Fruit fly (Drosophila melanogaster) whole organism, prepupa: ENCODE results near the gene Son.

ENCODE experiments used
- Blimp-1 ChIP-seq: fragments of 200-800 bp; sonication (Bioruptor generic); optimal IDR thresholded peaks from 3 replicates; lab custom pipeline; 2017; ENCODE audit warnings: missing biosample characterization, missing genetic modification characterization, mild to moderate bottlenecking, moderate library complexity, missing genetic modification reagents
- CG10669 ChIP-seq: fragments of 200-800 bp; sonication (Bioruptor generic); optimal IDR thresholded peaks from 3 replicates; lab custom pipeline; 2018; ENCODE audit warnings: missing biosample characterization, mild to moderate bottlenecking, missing genetic modification characterization, moderate library complexity
- CG11294 ChIP-seq: fragments of 200-800 bp; sonication (Bioruptor generic); IDR thresholded peaks from 2 replicates; pipeline ENCODE4 v1.3.6; 2022; ENCODE audit warnings: missing biosample characterization, missing genetic modification characterization
- CG11762 ChIP-seq: fragments of 200-800 bp; sonication (Bioruptor generic); optimal IDR thresholded peaks from 3 replicates; lab custom pipeline; 2016; ENCODE audit warnings: missing biosample characterization, missing genetic modification characterization; ENCODE audit not compliant: insufficient read depth
- CG11902 ChIP-seq: fragments of 200-800 bp; sonication (Bioruptor generic); optimal IDR thresholded peaks from 3 replicates; lab custom pipeline; 2016; ENCODE audit warnings: missing biosample characterization, missing genetic modification characterization
- CG15336 ChIP-seq: fragments of 200-800 bp; sonication (Bioruptor generic); IDR thresholded peaks from 2 replicates; pipeline ENCODE4 v1.3.6; 2022; ENCODE audit warnings: missing biosample characterization, missing genetic modification characterization
- CG1621 ChIP-seq: fragments of 200-800 bp; sonication (Bioruptor generic); optimal IDR thresholded peaks from 3 replicates; lab custom pipeline; 2018; ENCODE audit warnings: missing biosample characterization, mild to moderate bottlenecking, missing genetic modification characterization
- CG16779 ChIP-seq: fragments of 200-800 bp; sonication (Bioruptor generic); optimal IDR thresholded peaks from 3 replicates; lab custom pipeline; 2017; ENCODE audit warnings: missing biosample characterization, mild to moderate bottlenecking, missing genetic modification characterization
- CG3032 ChIP-seq: fragments of 200-800 bp; optimal IDR thresholded peaks from 2 replicates; lab custom pipeline; 2019; ENCODE audit warnings: missing biosample characterization, mild to moderate bottlenecking, missing genetic modification characterization, moderate library complexity
- CG31627 ChIP-seq: fragments of 200-800 bp; sonication (Bioruptor generic); optimal IDR thresholded peaks from 3 replicates; lab custom pipeline; 2016; ENCODE audit warnings: missing biosample characterization, missing genetic modification characterization
- CG32006 ChIP-seq: fragments of 200-800 bp; sonication (Bioruptor generic); optimal IDR thresholded peaks from 3 replicates; lab custom pipeline; 2017; ENCODE audit warnings: missing biosample characterization, mild to moderate bottlenecking, missing genetic modification characterization
- CG34406 ChIP-seq: fragments of 200-800 bp; sonication (Bioruptor generic); optimal IDR thresholded peaks from 3 replicates; lab custom pipeline; 2016; ENCODE audit warnings: missing biosample characterization, missing genetic modification characterization
- CG3919 ChIP-seq: fragments of 200-800 bp; sonication (Bioruptor generic); optimal IDR thresholded peaks from 3 replicates; lab custom pipeline; 2016; ENCODE audit warnings: missing biosample characterization, missing genetic modification characterization
- CG6163 ChIP-seq: fragments of 200-800 bp; sonication (Bioruptor generic); IDR thresholded peaks from 3 replicates; pipeline ENCODE4 v1.3.6; 2022; ENCODE audit warnings: missing biosample characterization, missing genetic modification characterization
- CG6854 ChIP-seq: fragments of 200-800 bp; sonication (Bioruptor generic); optimal IDR thresholded peaks from 2 replicates; lab custom pipeline; 2017; ENCODE audit warnings: missing biosample characterization, mild to moderate bottlenecking, missing genetic modification characterization
- CG7368 ChIP-seq: fragments of 200-800 bp; sonication (Bioruptor generic); optimal IDR thresholded peaks from 3 replicates; lab custom pipeline; 2016; ENCODE audit warnings: missing biosample characterization, missing genetic modification characterization
- CG8119 ChIP-seq: fragments of 200-800 bp; sonication (Bioruptor generic); IDR thresholded peaks from 3 replicates; pipeline ENCODE4 v1.3.6; 2022; ENCODE audit warnings: missing biosample characterization, missing genetic modification characterization
- CG8319 ChIP-seq: fragments of 200-800 bp; sonication (Bioruptor generic); optimal IDR thresholded peaks from 3 replicates; lab custom pipeline; 2016; ENCODE audit warnings: missing biosample characterization, missing genetic modification characterization
- CG9139 ChIP-seq: fragments of 200-800 bp; sonication (Bioruptor generic); optimal IDR thresholded peaks from 3 replicates; lab custom pipeline; 2017; ENCODE audit warnings: missing biosample characterization, mild to moderate bottlenecking, missing genetic modification characterization
- Eip75B ChIP-seq: fragments of 200-800 bp; sonication (Bioruptor generic); optimal IDR thresholded peaks from 3 replicates; lab custom pipeline; 2016; ENCODE audit warnings: missing biosample characterization, missing genetic modification characterization
- Eip78C ChIP-seq: fragments of 200-800 bp; sonication (Bioruptor generic); peaks from one replicate; lab custom pipeline; 2016; ENCODE audit warnings: missing biosample characterization, missing genetic modification characterization
- Eip93F ChIP-seq: fragments of 200-800 bp; sonication (Bioruptor generic); optimal IDR thresholded peaks from 2 replicates; lab custom pipeline; 2016; ENCODE audit warnings: missing biosample characterization, mild to moderate bottlenecking, missing genetic modification characterization
- Ets21C ChIP-seq: fragments of 200-800 bp; sonication (Bioruptor generic); optimal IDR thresholded peaks from 3 replicates; lab custom pipeline; 2016; ENCODE audit warnings: missing biosample characterization, missing genetic modification characterization
- Ets96B ChIP-seq: fragments of 200-800 bp; optimal IDR thresholded peaks from 2 replicates; lab custom pipeline; 2019; ENCODE audit warnings: missing biosample characterization, mild to moderate bottlenecking, missing genetic modification characterization, moderate library complexity
- Gug ChIP-seq: fragments of 200-800 bp; sonication (Bioruptor generic); IDR thresholded peaks from 2 replicates; pipeline ENCODE4 v1.3.6; 2022; ENCODE audit warnings: missing biosample characterization, missing genetic modification characterization
- Hr38 ChIP-seq: sonication (Bioruptor generic); optimal IDR thresholded peaks from 2 replicates; lab custom pipeline; 2016; ENCODE audit warnings: missing biosample characterization, missing genetic modification characterization
- Hr39 ChIP-seq: fragments of 200-800 bp; sonication (Bioruptor generic); optimal IDR thresholded peaks from 2 replicates; lab custom pipeline; 2016; ENCODE audit warnings: missing biosample characterization, missing genetic modification characterization
- Hr4 ChIP-seq: fragments of 200-800 bp; sonication (Bioruptor generic); optimal IDR thresholded peaks from 3 replicates; lab custom pipeline; 2016; ENCODE audit warnings: missing biosample characterization, missing genetic modification characterization
- Met ChIP-seq: fragments of 200-800 bp; sonication (Bioruptor generic); optimal IDR thresholded peaks from 3 replicates; lab custom pipeline; 2016; ENCODE audit warnings: missing biosample characterization, missing genetic modification characterization
- OdsH ChIP-seq: fragments of 200-800 bp; sonication (Bioruptor generic); optimal IDR thresholded peaks from 3 replicates; lab custom pipeline; 2016; ENCODE audit warnings: missing biosample characterization, missing genetic modification characterization
- Sox102F ChIP-seq: fragments of 200-800 bp; sonication (Bioruptor generic); optimal IDR thresholded peaks from 2 replicates; lab custom pipeline; 2016; ENCODE audit warnings: missing biosample characterization, mild to moderate bottlenecking, missing genetic modification characterization
- Sox14 ChIP-seq: fragments of 200-800 bp; sonication (Bioruptor generic); optimal IDR thresholded peaks from 3 replicates; lab custom pipeline; 2016; ENCODE audit warnings: missing biosample characterization, missing genetic modification characterization
- Sox15 ChIP-seq: fragments of 200-800 bp; sonication (Bioruptor generic); optimal IDR thresholded peaks from 3 replicates; lab custom pipeline; 2016; ENCODE audit warnings: missing biosample characterization, missing genetic modification characterization
- achi ChIP-seq: fragments of 200-800 bp; sonication (Bioruptor generic); optimal IDR thresholded peaks from 3 replicates; lab custom pipeline; 2016; ENCODE audit warnings: missing biosample characterization, missing genetic modification characterization
- acj6 ChIP-seq: fragments of 200-800 bp; sonication (Bioruptor generic); optimal IDR thresholded peaks from 3 replicates; lab custom pipeline; 2016; ENCODE audit warnings: missing biosample characterization, missing genetic modification characterization
- cyc ChIP-seq: fragments of 200-800 bp; sonication (Bioruptor generic); optimal IDR thresholded peaks from 3 replicates; lab custom pipeline; 2016; ENCODE audit warnings: missing biosample characterization, missing genetic modification characterization
- dsx ChIP-seq: fragments of 200-800 bp; optimal IDR thresholded peaks from 3 replicates; lab custom pipeline; 2019; ENCODE audit warnings: missing biosample characterization, mild to moderate bottlenecking, missing genetic modification characterization, moderate library complexity; ENCODE audit not compliant: poor library complexity, severe bottlenecking
- eg ChIP-seq: fragments of 200-800 bp; sonication (Bioruptor generic); IDR thresholded peaks from 3 replicates; pipeline ENCODE4 v1.3.6; 2022; ENCODE audit warnings: missing biosample characterization, missing genetic modification characterization
- esn ChIP-seq: fragments of 200-800 bp; sonication (Bioruptor generic); optimal IDR thresholded peaks from 2 replicates; lab custom pipeline; 2016; ENCODE audit warnings: missing biosample characterization, mild to moderate bottlenecking, missing genetic modification characterization, moderate library complexity
- fd59A ChIP-seq: fragments of 200-800 bp; sonication (Bioruptor generic); optimal IDR thresholded peaks from 2 replicates; lab custom pipeline; 2017; ENCODE audit warnings: missing biosample characterization, mild to moderate bottlenecking, missing genetic modification characterization, missing genetic modification reagents
- fd85E ChIP-seq: fragments of 200-800 bp; sonication (Bioruptor generic); optimal IDR thresholded peaks from 3 replicates; lab custom pipeline; 2016; ENCODE audit warnings: missing biosample characterization, missing genetic modification characterization
- fkh ChIP-seq: fragments of 200-800 bp; sonication (Bioruptor generic); optimal IDR thresholded peaks from 3 replicates; lab custom pipeline; 2017; ENCODE audit warnings: missing biosample characterization, mild to moderate bottlenecking, missing genetic modification characterization, moderate library complexity
- lz ChIP-seq: fragments of 200-800 bp; sonication (Bioruptor generic); optimal IDR thresholded peaks from 3 replicates; lab custom pipeline; 2016; ENCODE audit warnings: missing biosample characterization, missing genetic modification characterization
- pdm3 ChIP-seq: fragments of 200-800 bp; sonication (Bioruptor generic); optimal IDR thresholded peaks from 3 replicates; lab custom pipeline; 2016; ENCODE audit warnings: missing biosample characterization, missing genetic modification characterization
- spab ChIP-seq: fragments of 200-800 bp; sonication (Bioruptor generic); optimal IDR thresholded peaks from 2 replicates; lab custom pipeline; 2017; ENCODE audit warnings: missing biosample characterization, mild to moderate bottlenecking, missing genetic modification characterization, missing genetic modification reagents
- ss ChIP-seq, 2 experiments: fragments of 200-800 bp; sonication (Bioruptor generic); optimal IDR thresholded peaks; 2 replicates in 1 of 2; 3 replicates in 1 of 2; lab custom pipeline; 2017 to 2018; ENCODE audit warnings: mild to moderate bottlenecking in 2 of 2, missing biosample characterization in 2 of 2, missing genetic modification characterization in 2 of 2, moderate library complexity in 1 of 2
- topi ChIP-seq: fragments of 200-800 bp; sonication (Bioruptor generic); optimal IDR thresholded peaks from 3 replicates; lab custom pipeline; 2016; ENCODE audit warnings: missing biosample characterization, missing genetic modification characterization
- vri ChIP-seq: fragments of 200-800 bp; sonication (Bioruptor generic); optimal IDR thresholded peaks from 3 replicates; lab custom pipeline; 2016; ENCODE audit warnings: missing biosample characterization, mild to moderate bottlenecking, missing genetic modification characterization

Son gene

DNA sequence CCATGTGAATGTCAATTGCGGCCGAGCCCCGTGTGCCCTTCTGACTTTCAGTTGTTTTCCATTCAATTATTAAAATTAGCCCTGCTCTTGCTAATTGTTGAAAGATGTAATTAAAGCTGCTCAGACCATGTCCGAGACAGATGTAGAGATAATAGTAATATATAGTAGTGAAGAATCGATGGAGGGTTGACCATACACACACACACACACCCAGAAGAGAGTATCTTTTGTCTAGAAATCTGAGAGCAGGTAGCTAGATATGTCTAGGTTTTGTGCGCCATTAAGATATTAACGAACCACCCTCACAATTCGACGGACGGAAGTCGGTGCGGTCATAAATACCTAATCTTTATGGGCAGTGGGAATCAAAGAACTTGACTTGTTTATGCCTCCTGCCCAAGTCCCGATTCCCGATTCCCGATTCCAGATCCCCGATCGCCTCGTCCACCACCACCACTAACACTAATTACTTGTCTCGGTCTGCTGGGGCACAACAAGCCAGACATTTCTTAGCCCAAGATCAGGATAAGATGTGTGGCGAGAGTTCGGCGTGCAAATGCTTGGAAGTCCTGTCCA lies 26.7 kb downstream of the Son start:
- no peak for TF ChIP-seq esn (GFP tag; lab: Kevin White, UChicago)
- TF ChIP-seq Gug, result no peak
- no peak for TF ChIP-seq Eip75B (GFP tag; lab: Kevin White, UChicago)
- TF ChIP-seq Sox102F (GFP tag; lab: Kevin White, UChicago), result no peak
- TF ChIP-seq CG3032 (tag; lab: Kevin White, UChicago), result no peak
- no peak for TF ChIP-seq CG34406 (GFP tag; lab: Kevin White, UChicago)
- no peak for TF ChIP-seq Eip78C (GFP tag; lab: Kevin White, UChicago)
- no peak for TF ChIP-seq CG15336
- TF ChIP-seq CG16779 (tag; lab: Kevin White, UChicago), result no peak
- no peak for TF ChIP-seq spab
- no peak for TF ChIP-seq achi (GFP tag; lab: Kevin White, UChicago)
- TF ChIP-seq CG6163 (GFP tag; lab: Robert Waterston, UW), result no peak
- no peak for TF ChIP-seq Hr4 (GFP tag; lab: Kevin White, UChicago)
- TF ChIP-seq Ets96B, result no peak
- no peak for TF ChIP-seq CG8319 (GFP tag; lab: Kevin White, UChicago)
- no peak for TF ChIP-seq CG9139 (GFP tag; lab: Kevin White, UChicago)
- no peak for TF ChIP-seq CG6854 (GFP tag; lab: Kevin White, UChicago)
- TF ChIP-seq, all 60 proteins: peak for 0

DNA sequence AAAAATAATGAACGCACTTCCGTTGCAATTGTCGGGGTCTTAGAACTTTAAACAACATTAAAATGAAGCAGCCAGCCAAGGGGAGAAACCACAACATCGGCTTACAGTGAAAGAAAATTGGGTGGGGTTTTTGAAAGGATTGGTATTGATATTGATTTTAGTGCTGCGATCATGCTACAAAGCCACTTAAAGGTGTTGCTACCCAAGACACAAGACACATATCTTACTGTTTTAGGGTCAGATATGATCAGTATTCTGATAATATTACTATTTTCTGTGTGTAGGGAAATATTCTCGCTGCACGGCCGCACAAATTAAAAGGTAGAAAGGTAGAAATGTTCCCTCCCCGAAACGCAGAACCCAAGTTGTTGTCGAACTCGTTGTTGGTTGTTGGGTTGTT lies 27.2 kb downstream of the Son start:
- no peak for TF ChIP-seq Hr38 (GFP tag; lab: Kevin White, UChicago)
- no peak for TF ChIP-seq CG11902 (GFP tag; lab: Kevin White, UChicago)
- no peak for TF ChIP-seq Eip93F (GFP tag; lab: Kevin White, UChicago)
- peak; percentile 56 for TF ChIP-seq cyc (GFP tag; lab: Kevin White, UChicago)
- TF ChIP-seq CG9139 (GFP tag; lab: Kevin White, UChicago), result no peak
- TF ChIP-seq Ets21C (GFP tag; lab: Kevin White, UChicago), result peak; percentile 36
- TF ChIP-seq fd85E (GFP tag; lab: Kevin White, UChicago), result no peak
- peak; percentile 65 for TF ChIP-seq Eip75B (GFP tag; lab: Kevin White, UChicago)
- TF ChIP-seq CG8319 (GFP tag; lab: Kevin White, UChicago), result peak; percentile 43
- TF ChIP-seq Hr39 (GFP tag; lab: Kevin White, UChicago), result peak; percentile 57
- peak; percentile 62 for TF ChIP-seq acj6 (GFP tag; lab: Kevin White, UChicago)
- TF ChIP-seq pdm3 (GFP tag; lab: Kevin White, UChicago), result peak; percentile 63
- TF ChIP-seq eg (GFP tag; lab: Robert Waterston, UW), result no peak
- TF ChIP-seq spab, result peak; percentile 65
- peak; percentile 47 for TF ChIP-seq lz (GFP tag; lab: Kevin White, UChicago)
- peak; percentile 25 for TF ChIP-seq CG16779 (tag; lab: Kevin White, UChicago)
- peak; percentile 61 for TF ChIP-seq OdsH (GFP tag; lab: Kevin White, UChicago)
- no peak for TF ChIP-seq fkh
- TF ChIP-seq CG8119 (GFP tag; lab: Robert Waterston, UW), result peak; percentile 39; the same call in 1 of the 3 replicates
- TF ChIP-seq CG7368 (GFP tag; lab: Kevin White, UChicago), result peak; percentile 47
- peak; percentile 43; the same call in 1 of the 2 replicates for TF ChIP-seq CG15336
- peak; percentile 61 for TF ChIP-seq dsx (GFP tag; lab: Kevin White, UChicago)
- TF ChIP-seq CG32006, result peak; percentile 53
- peak; percentile 63 for TF ChIP-seq fd59A (GFP tag; lab: Kevin White, UChicago)
- TF ChIP-seq CG11294, result no peak
- TF ChIP-seq CG10669, result peak; percentile 69
- TF ChIP-seq Blimp-1, result no peak
- peak; percentile 61 for TF ChIP-seq achi (GFP tag; lab: Kevin White, UChicago)
- peak; percentile 75 for TF ChIP-seq CG3919 (GFP tag; lab: Kevin White, UChicago)
- TF ChIP-seq CG6163 (GFP tag; lab: Robert Waterston, UW), result peak; percentile 65; the same call in 2 of the 3 replicates
- TF ChIP-seq Sox15 (GFP tag; lab: Kevin White, UChicago), result no peak
- peak; percentile 28 to 35 for TF ChIP-seq ss (GFP tag; optimal IDR thresholded peaks at IDR 0.05; lab: Kevin White, UChicago)
- peak; percentile 61 for TF ChIP-seq Sox14 (GFP tag; lab: Kevin White, UChicago)
- TF ChIP-seq CG31627 (GFP tag; lab: Kevin White, UChicago), result peak; percentile 54
- TF ChIP-seq Met, result peak; percentile 52
- peak; percentile 62 for TF ChIP-seq CG1621
- peak; percentile 17 for TF ChIP-seq CG11762 (GFP tag; lab: Kevin White, UChicago)
- peak; percentile 54 for TF ChIP-seq topi (GFP tag; lab: Kevin White, UChicago)
- peak; percentile 13 for TF ChIP-seq vri (GFP tag; lab: Kevin White, UChicago)
